Fruit fly (Drosophila melanogaster) whole organism, pupa: ENCODE measurements around the gene CG1394.

Experiments
- CG10348 ChIP-seq: fragments of 200-800 bp; sonication (Bioruptor generic); IDR thresholded peaks from 2 replicates; pipeline ENCODE4 v1.3.6; 2022; ENCODE audit warnings: missing biosample characterization, missing genetic modification characterization
- CG12605 ChIP-seq: fragments of 200-800 bp; sonication (Bioruptor generic); IDR thresholded peaks from 2 replicates; pipeline ENCODE4 v1.3.6; 2022; ENCODE audit warnings: missing biosample characterization, missing genetic modification characterization
- CG13204 ChIP-seq: fragments of 200-800 bp; sonication (Bioruptor generic); optimal IDR thresholded peaks from 2 replicates; lab custom pipeline; 2018; ENCODE audit warnings: missing biosample characterization, mild to moderate bottlenecking, missing genetic modification characterization, moderate library complexity
- CG14655 ChIP-seq: fragments of 200-800 bp; sonication (Bioruptor generic); optimal IDR thresholded peaks from 3 replicates; lab custom pipeline; 2017; ENCODE audit warnings: mild to moderate bottlenecking, missing biosample characterization, missing genetic modification reagents, missing genetic modification characterization
- CG15710 ChIP-seq: fragments of 200-800 bp; sonication (Bioruptor generic); optimal IDR thresholded peaks from 2 replicates; lab custom pipeline; 2018; ENCODE audit warnings: missing biosample characterization, mild to moderate bottlenecking, missing genetic modification characterization, moderate library complexity
- CG17806 ChIP-seq: fragments of 200-800 bp; sonication (Bioruptor generic); optimal IDR thresholded peaks from 2 replicates; lab custom pipeline; 2018; ENCODE audit warnings: missing biosample characterization, mild to moderate bottlenecking, missing genetic modification characterization, moderate library complexity
- CG32121 ChIP-seq: fragments of 200-800 bp; sonication (Bioruptor generic); IDR thresholded peaks from 2 replicates; pipeline ENCODE4 v1.3.6; 2022; ENCODE audit warnings: missing biosample characterization, missing genetic modification characterization
- CG34367 ChIP-seq: fragments of 200-800 bp; sonication (Bioruptor generic); optimal IDR thresholded peaks from 2 replicates; lab custom pipeline; 2018; ENCODE audit warnings: missing biosample characterization, mild to moderate bottlenecking, missing genetic modification characterization
- CG4496 ChIP-seq: fragments of 200-800 bp; sonication (Bioruptor generic); IDR thresholded peaks from 3 replicates; pipeline ENCODE4 v1.3.6; 2022; ENCODE audit warnings: missing biosample characterization, missing genetic modification characterization
- CG8159 ChIP-seq: fragments of 200-800 bp; sonication (Bioruptor generic); optimal IDR thresholded peaks from 3 replicates; lab custom pipeline; 2018; ENCODE audit warnings: missing biosample characterization, mild to moderate bottlenecking, missing genetic modification characterization, moderate library complexity
- CG8301 ChIP-seq: fragments of 200-800 bp; sonication (Bioruptor generic); optimal IDR thresholded peaks from 2 replicates; lab custom pipeline; 2018; ENCODE audit warnings: missing biosample characterization, mild to moderate bottlenecking, missing genetic modification characterization
- CG9948 ChIP-seq: fragments of 200-800 bp; sonication (Bioruptor generic); optimal IDR thresholded peaks from 2 replicates; lab custom pipeline; 2018; ENCODE audit warnings: missing biosample characterization, mild to moderate bottlenecking, missing genetic modification characterization, moderate library complexity
- D1 ChIP-seq: fragments of 200-800 bp; sonication (Bioruptor generic); optimal IDR thresholded peaks from 2 replicates; lab custom pipeline; 2018; ENCODE audit warnings: missing biosample characterization, mild to moderate bottlenecking, missing genetic modification characterization, moderate library complexity
- EcR ChIP-seq: fragments of 200-800 bp; sonication (Bioruptor generic); optimal IDR thresholded peaks from 3 replicates; lab custom pipeline; 2019; ENCODE audit warnings: missing biosample characterization, missing genetic modification characterization, mild to moderate bottlenecking, moderate library complexity, missing genetic modification reagents
- Ets98B ChIP-seq: fragments of 200-800 bp; sonication (Bioruptor generic); IDR thresholded peaks from 2 replicates; pipeline ENCODE4 v1.3.6; 2022; ENCODE audit warnings: missing biosample characterization, missing genetic modification characterization
- Pif1A ChIP-seq: fragments of 200-800 bp; sonication (Bioruptor generic); optimal IDR thresholded peaks from 3 replicates; lab custom pipeline; 2016; ENCODE audit warnings: missing biosample characterization, missing genetic modification characterization
- Pif1B ChIP-seq: fragments of 200-800 bp; sonication (Bioruptor generic); optimal IDR thresholded peaks from 3 replicates; lab custom pipeline; 2016; ENCODE audit warnings: missing biosample characterization, missing genetic modification characterization
- Snoo ChIP-seq: fragments of 200-800 bp; sonication (Bioruptor generic); optimal IDR thresholded peaks from 3 replicates; lab custom pipeline; 2017; ENCODE audit warnings: missing biosample characterization, mild to moderate bottlenecking, missing genetic modification characterization, inconsistent platforms
- fd96Ca ChIP-seq: fragments of 200-800 bp; sonication (Bioruptor generic); IDR thresholded peaks from 3 replicates; pipeline ENCODE4 v1.3.6; 2022; ENCODE audit warnings: missing biosample characterization, missing genetic modification characterization
- gl ChIP-seq: fragments of 200-800 bp; sonication (Bioruptor generic); optimal IDR thresholded peaks from 2 replicates; lab custom pipeline; 2018; ENCODE audit warnings: missing biosample characterization, mild to moderate bottlenecking, missing genetic modification characterization
- rn ChIP-seq: fragments of 200-800 bp; sonication (Bioruptor generic); IDR thresholded peaks from 2 replicates; pipeline ENCODE4 v1.3.6; 2022; ENCODE audit warnings: missing biosample characterization, missing genetic modification characterization

Gene CG1394

DNA sequence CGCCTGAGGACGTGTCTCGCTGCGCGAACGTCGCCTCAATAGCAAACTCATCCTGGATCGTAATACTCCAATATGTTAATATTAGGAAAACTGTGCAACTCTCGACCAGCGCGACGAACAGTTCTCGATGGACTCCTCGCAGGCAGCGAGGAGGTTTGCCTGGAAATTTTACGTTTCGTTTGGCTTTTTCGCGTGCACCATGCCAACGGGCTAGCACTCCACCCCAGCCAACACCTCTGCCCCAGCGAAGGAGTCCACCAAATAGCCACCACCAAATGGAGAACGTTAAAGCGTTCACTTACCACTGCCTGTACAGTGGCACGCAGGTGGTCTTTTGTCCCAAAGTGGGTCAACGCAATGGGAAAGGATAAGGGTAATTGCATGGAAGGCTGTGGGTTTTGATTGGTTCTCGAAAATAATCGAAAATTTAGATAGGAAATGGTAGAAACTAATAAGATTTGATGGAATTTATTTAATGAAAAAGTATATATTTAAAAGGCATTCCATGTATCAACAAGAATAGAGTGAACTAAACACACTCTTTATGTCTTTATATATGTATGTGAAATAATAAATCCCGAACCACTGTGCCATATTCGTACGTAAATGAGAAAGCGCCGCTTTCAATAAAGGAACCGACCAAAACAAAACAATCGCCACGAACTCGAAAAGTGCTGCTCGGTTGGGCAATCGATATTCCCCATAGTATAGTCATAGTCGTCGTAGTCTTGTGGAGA lies 10.6 kb downstream of the CG1394 start, which contains the start of gene CG32668:
Gene CG32668 (minus strand): TSS at position 51 of the 737 bp plus-strand sequence.
- TF ChIP-seq CG14655 (GFP tag; lab: Kevin White, UChicago) (no peak), CG8159 (tag; lab: Kevin White, UChicago) (peak; percentile 7), CG15710 (tag; lab: Kevin White, UChicago) (no peak)

DNA sequence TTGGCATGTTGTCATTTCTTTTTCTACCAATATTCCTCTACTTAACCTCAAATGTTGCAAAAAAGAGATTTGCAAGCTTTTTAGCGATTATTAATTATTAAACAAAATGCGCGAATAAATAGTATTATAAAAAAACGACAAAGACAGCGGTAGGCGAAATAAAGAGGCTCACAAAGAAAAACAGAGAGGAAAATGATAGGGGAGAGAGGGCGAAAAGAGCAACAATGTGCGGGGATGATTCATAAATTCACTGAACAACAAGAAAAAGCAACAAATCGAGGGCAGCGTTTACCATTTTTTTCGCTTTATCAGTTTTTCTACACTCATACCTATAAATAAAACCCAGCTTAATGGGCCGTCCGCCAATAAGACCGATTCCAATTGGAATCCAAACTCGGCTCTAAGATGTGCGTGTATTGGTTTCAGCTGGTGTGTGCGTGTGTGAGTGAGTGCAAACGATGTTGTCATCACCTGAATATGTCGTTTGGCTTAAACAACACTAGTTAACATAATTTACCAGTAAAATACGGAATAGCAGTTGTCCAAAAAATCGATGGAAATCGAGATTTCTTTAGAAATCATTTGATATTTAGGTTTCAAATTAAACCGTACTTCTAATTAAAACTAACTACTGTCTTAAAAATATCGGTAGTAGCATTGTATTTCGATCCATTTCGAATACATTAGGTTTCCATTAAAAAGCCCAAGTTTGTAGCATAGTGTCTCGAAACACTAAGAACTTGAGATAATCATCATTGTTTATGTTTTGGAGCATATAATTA lies 14.5 kb downstream of the CG1394 start:
- no peak for TF ChIP-seq CG14655 (GFP tag; lab: Kevin White, UChicago)
- TF ChIP-seq CG9948: peak; percentile 17
- TF ChIP-seq Ets98B: no peak
- peak; percentile 37 for TF ChIP-seq CG8159 (tag; lab: Kevin White, UChicago)
- TF ChIP-seq D1 (tag; lab: Kevin White, UChicago): no peak
- peak; percentile 13 for TF ChIP-seq Pif1A (GFP tag; lab: Kevin White, UChicago)
- peak; percentile 6 for TF ChIP-seq CG34367
- TF ChIP-seq CG15710 (tag; lab: Kevin White, UChicago): peak; percentile 4
- TF ChIP-seq, all 21 proteins: peak for 5

DNA sequence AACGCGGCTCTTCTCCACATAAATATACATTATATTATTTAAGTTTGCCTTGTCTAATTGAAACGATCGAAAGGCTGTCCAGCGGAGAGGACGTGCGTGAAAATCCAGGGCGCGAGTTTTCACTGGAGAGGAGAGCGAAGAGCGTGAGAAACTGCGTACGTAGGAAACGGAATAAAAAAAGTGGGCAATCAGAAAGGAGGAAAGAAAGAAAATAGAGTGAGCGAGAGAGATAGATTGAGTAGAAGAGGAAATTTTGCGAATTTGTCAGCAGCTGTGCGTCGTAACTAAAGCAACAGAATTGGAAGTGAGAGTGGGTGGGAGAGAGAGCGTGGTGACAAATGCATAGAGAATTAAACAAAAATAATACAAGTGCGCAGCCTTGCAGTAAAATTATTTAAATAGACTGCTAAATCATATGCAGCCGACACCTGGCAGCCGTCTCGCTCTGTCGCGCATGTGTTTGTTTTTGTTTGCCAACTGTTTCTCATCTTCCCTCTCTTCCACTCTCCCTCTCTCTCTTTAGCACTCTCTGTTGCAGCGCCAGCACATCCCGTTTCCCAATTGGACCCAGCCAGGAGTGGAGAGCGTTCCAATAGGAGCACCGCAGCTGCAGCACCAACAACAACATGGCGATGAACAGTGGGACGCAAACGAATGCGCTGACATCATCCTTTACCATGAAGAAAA lies 15.8 kb downstream of the CG1394 start:
- peak; percentile 4 for TF ChIP-seq CG14655 (GFP tag; lab: Kevin White, UChicago)
- TF ChIP-seq Snoo (tag; lab: Kevin White, UChicago): no peak
- peak; percentile 25; the same call in 1 of the 3 replicates for TF ChIP-seq fd96Ca (GFP tag; lab: Robert Waterston, UW)
- 0 out of 2 replicates have a peak, but pooled peaks have one; percentile 11 for TF ChIP-seq CG12605 (GFP tag; lab: Robert Waterston, UW)
- TF ChIP-seq CG13204 (GFP tag; lab: Kevin White, UChicago): peak; percentile 45
- TF ChIP-seq gl (tag; lab: Kevin White, UChicago): no peak
- TF ChIP-seq Ets98B: no peak; the same call in 1 of the 2 replicates
- no peak for TF ChIP-seq EcR (GFP tag; lab: Kevin White, UChicago)
- no peak for TF ChIP-seq CG17806 (tag; lab: Kevin White, UChicago)
- TF ChIP-seq Pif1A (GFP tag; lab: Kevin White, UChicago): no peak
- peak; percentile 7 for TF ChIP-seq Pif1B (GFP tag; lab: Kevin White, UChicago)
- no peak for TF ChIP-seq CG9948
- no peak for TF ChIP-seq D1 (tag; lab: Kevin White, UChicago)
- no peak for TF ChIP-seq CG15710 (tag; lab: Kevin White, UChicago)
- TF ChIP-seq rn: no peak
- peak; percentile 46; the same call in 1 of the 3 replicates for TF ChIP-seq CG4496 (GFP tag; lab: Robert Waterston, UW)
- no peak for TF ChIP-seq CG8159 (tag; lab: Kevin White, UChicago)
- no peak for TF ChIP-seq CG8301 (tag; lab: Kevin White, UChicago)
- no peak for TF ChIP-seq CG10348
- TF ChIP-seq CG34367: no peak
- TF ChIP-seq CG32121: no peak

DNA sequence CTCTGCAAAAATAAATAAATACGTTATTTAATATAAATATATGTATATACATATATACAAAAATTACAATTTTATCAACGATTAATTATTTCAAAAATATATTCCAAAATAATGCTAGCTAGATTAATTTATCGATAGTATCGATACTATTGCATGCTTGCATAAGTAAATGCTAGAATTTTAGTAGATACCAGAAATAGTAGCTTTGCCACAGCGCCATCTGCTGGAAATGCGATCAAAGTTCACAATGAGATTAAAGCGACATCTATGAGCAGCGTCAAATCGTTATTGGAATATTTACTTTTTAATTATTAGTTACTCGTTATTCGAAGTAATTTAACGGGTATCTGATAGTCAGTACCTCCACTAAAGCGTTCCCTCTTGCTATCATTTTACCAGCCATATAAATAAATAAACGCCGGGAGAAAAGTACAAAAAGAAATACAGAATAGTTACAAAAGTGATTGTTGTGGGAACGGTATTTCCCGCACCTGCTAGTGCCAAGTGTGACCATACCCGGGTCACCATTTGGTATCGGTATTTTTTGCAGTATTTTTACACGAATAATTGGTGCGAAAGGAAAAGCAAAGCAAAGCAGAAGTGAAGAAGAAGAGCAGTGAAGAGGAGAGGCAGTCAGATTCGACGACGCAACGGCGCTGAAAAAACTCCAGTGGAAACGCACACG lies 16.5 kb downstream of the CG1394 start, which contains the start of the genes rtv and Dlic:
Gene rtv (minus strand): TSS at position 165 of the 685 bp plus-strand sequence.
Gene Dlic (plus strand): TSS at position 596 of the 685 bp plus-strand sequence.
- no peak for TF ChIP-seq Ets98B
- TF ChIP-seq rn: no peak
- TF ChIP-seq CG32121: no peak
- TF ChIP-seq CG8301 (tag; lab: Kevin White, UChicago): no peak
- TF ChIP-seq fd96Ca (GFP tag; lab: Robert Waterston, UW): no peak
- TF ChIP-seq Pif1A (GFP tag; lab: Kevin White, UChicago): no peak
- TF ChIP-seq EcR (GFP tag; lab: Kevin White, UChicago): no peak
- no peak for TF ChIP-seq CG17806 (tag; lab: Kevin White, UChicago)
- TF ChIP-seq CG15710 (tag; lab: Kevin White, UChicago): no peak
- no peak for TF ChIP-seq CG13204 (GFP tag; lab: Kevin White, UChicago)
- TF ChIP-seq CG8159 (tag; lab: Kevin White, UChicago): no peak
- no peak for TF ChIP-seq D1 (tag; lab: Kevin White, UChicago)
- TF ChIP-seq Snoo (tag; lab: Kevin White, UChicago): no peak
- no peak for TF ChIP-seq CG4496 (GFP tag; lab: Robert Waterston, UW)
- no peak for TF ChIP-seq CG10348
- no peak for TF ChIP-seq gl (tag; lab: Kevin White, UChicago)
- TF ChIP-seq CG14655 (GFP tag; lab: Kevin White, UChicago): no peak
- TF ChIP-seq CG12605 (GFP tag; lab: Robert Waterston, UW): no peak
- no peak for TF ChIP-seq CG34367

DNA sequence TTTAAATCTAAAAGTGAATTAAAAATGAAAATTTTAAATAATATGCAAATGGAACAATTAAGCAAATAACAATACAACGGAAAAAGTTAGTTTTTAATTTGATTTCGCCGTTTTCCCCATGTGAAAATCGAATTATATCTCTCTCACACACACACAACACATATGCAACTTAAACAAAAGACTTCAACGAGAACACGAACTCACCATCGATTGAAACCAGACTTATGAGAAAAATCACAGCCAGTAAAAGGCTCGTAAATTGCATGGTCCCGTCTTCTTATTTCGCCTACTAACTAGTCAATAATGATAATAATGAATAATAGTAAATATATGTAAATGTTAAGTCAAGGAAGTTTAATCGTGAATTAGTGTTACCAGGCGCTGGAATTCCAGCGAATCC lies 17.1 kb downstream of the CG1394 start:
- TF ChIP-seq Pif1B (GFP tag; lab: Kevin White, UChicago): no peak
- TF ChIP-seq gl (tag; lab: Kevin White, UChicago): no peak
- TF ChIP-seq CG12605 (GFP tag; lab: Robert Waterston, UW): no peak
- peak; percentile 16 for TF ChIP-seq EcR (GFP tag; lab: Kevin White, UChicago)
